Worm (Caenorhabditis elegans) whole organism, L1 larva: ENCODE results near the gene clec-202.

Source experiments
- blmp-1 ChIP-seq: fragments of 150-350 bp; optimal IDR thresholded peaks from 2 replicates; lab custom pipeline; 2014; ENCODE audit warnings: missing biosample characterization, missing genetic modification characterization
- efl-1 ChIP-seq, 4 experiments: fragments of 150-350 bp; optimal IDR thresholded peaks in 3 of 4; peaks in 1 of 4; 1 replicate in 1 of 4; 2 replicates in 3 of 4; lab custom pipeline; 2014; ENCODE audit warnings: missing biosample characterization in 2 of 4, missing genetic modification characterization in 2 of 4, missing genetic modification reagents in 2 of 4
- lin-15B ChIP-seq: fragments of 150-350 bp; sonication (generic microtip); optimal IDR thresholded peaks from 3 replicates; lab custom pipeline; 2014; ENCODE audit warnings: missing biosample characterization, missing genetic modification characterization
- lin-39 ChIP-seq: fragments of 150-350 bp; optimal IDR thresholded peaks from 2 replicates; lab custom pipeline; 2014; ENCODE audit warnings: missing biosample characterization, missing genetic modification reagents, missing genetic modification characterization
- nhr-76 ChIP-seq: sonication (generic microtip); optimal IDR thresholded peaks from 2 replicates; lab custom pipeline; 2017; ENCODE audit warnings: missing biosample characterization, missing genetic modification characterization
- pag-3 ChIP-seq: sonication (generic microtip); optimal IDR thresholded peaks from 2 replicates; lab custom pipeline; 2017; ENCODE audit warnings: missing genetic modification characterization, mild to moderate bottlenecking, missing compliant biosample characterization, antibody characterized with exemption, borderline replicate concordance; ENCODE audit not compliant: insufficient read depth
- unc-30 ChIP-seq: sonication (generic microtip); optimal IDR thresholded peaks from 2 replicates; lab custom pipeline; 2017; ENCODE audit warnings: missing biosample characterization, missing genetic modification characterization
- unc-62 ChIP-seq: fragments of 150-350 bp; optimal IDR thresholded peaks from 2 replicates; lab custom pipeline; 2014; ENCODE audit warnings: missing biosample characterization, missing genetic modification reagents, missing genetic modification characterization
- zag-1 ChIP-seq: fragments of 150-350 bp; optimal IDR thresholded peaks from 2 replicates; lab custom pipeline; 2014; ENCODE audit warnings: missing biosample characterization, missing genetic modification characterization

ce11 chrIV:17346599-17347218 lies 14.5 kb upstream of the clec-202 start, which contains the start of the genes clec-197 and clec-198:
- no peak for TF ChIP-seq zag-1 (tag; lab: Kevin White, UChicago)
- TF ChIP-seq lin-39 = no peak
- TF ChIP-seq efl-1 (optimal IDR thresholded peaks at IDR 0.05; lab: Kevin White, UChicago) = no peak
- TF ChIP-seq efl-1 (GFP tag; optimal IDR thresholded peaks at IDR 0.05 in 1 of 2; lab: Kevin White, UChicago) = no peak
- no peak for TF ChIP-seq unc-30
- TF ChIP-seq blmp-1 = no peak
- no peak for TF ChIP-seq lin-15B (tag; lab: Kevin White, UChicago)
- no peak for TF ChIP-seq nhr-76 (tag; lab: Kevin White, UChicago)
- TF ChIP-seq pag-3 (tag; lab: Kevin White, UChicago) = no peak
- no peak for TF ChIP-seq unc-62
